Fruit fly (Drosophila melanogaster) whole organism, prepupa: Measurements from ENCODE around the gene BBS5.

Source experiments
- CG11902 ChIP-seq: fragments of 200-800 bp; sonication (Bioruptor generic); optimal IDR thresholded peaks from 3 replicates; lab custom pipeline; 2016; ENCODE audit warnings: missing biosample characterization, missing genetic modification characterization
- CG6276 ChIP-seq: fragments of 200-800 bp; sonication (Bioruptor generic); optimal IDR thresholded peaks from 2 replicates; lab custom pipeline; 2017; ENCODE audit warnings: missing biosample characterization, mild to moderate bottlenecking, missing genetic modification characterization
- CG8119 ChIP-seq: fragments of 200-800 bp; sonication (Bioruptor generic); IDR thresholded peaks from 3 replicates; pipeline ENCODE4 v1.3.6; 2022; ENCODE audit warnings: missing biosample characterization, missing genetic modification characterization
- Gug ChIP-seq: fragments of 200-800 bp; sonication (Bioruptor generic); IDR thresholded peaks from 2 replicates; pipeline ENCODE4 v1.3.6; 2022; ENCODE audit warnings: missing biosample characterization, missing genetic modification characterization
- Hr39 ChIP-seq: fragments of 200-800 bp; sonication (Bioruptor generic); optimal IDR thresholded peaks from 2 replicates; lab custom pipeline; 2016; ENCODE audit warnings: missing biosample characterization, missing genetic modification characterization
- Hr4 ChIP-seq: fragments of 200-800 bp; sonication (Bioruptor generic); optimal IDR thresholded peaks from 3 replicates; lab custom pipeline; 2016; ENCODE audit warnings: missing biosample characterization, missing genetic modification characterization
- Lpt ChIP-seq: fragments of 200-800 bp; sonication (Bioruptor generic); optimal IDR thresholded peaks from 3 replicates; lab custom pipeline; 2016; ENCODE audit warnings: missing biosample characterization, missing genetic modification characterization
- Smox ChIP-seq: fragments of 200-800 bp; sonication (Bioruptor generic); optimal IDR thresholded peaks from 3 replicates; lab custom pipeline; 2016; ENCODE audit warnings: missing biosample characterization, missing genetic modification characterization
- Sox102F ChIP-seq: fragments of 200-800 bp; sonication (Bioruptor generic); optimal IDR thresholded peaks from 2 replicates; lab custom pipeline; 2016; ENCODE audit warnings: missing biosample characterization, mild to moderate bottlenecking, missing genetic modification characterization
- Sox15 ChIP-seq: fragments of 200-800 bp; sonication (Bioruptor generic); optimal IDR thresholded peaks from 3 replicates; lab custom pipeline; 2016; ENCODE audit warnings: missing biosample characterization, missing genetic modification characterization
- cyc ChIP-seq: fragments of 200-800 bp; sonication (Bioruptor generic); optimal IDR thresholded peaks from 3 replicates; lab custom pipeline; 2016; ENCODE audit warnings: missing biosample characterization, missing genetic modification characterization

dm6 chr3R:4821098-4821605 is 5.0 kb downstream of the BBS5 start, which contains the start of gene CG14657:
- TF ChIP-seq Hr39 (GFP tag; lab: Kevin White, UChicago), result no peak
- no peak for TF ChIP-seq cyc
- no peak for TF ChIP-seq Smox (GFP tag; lab: Kevin White, UChicago)
- no peak for TF ChIP-seq CG6276 (GFP tag; lab: Kevin White, UChicago)
- TF ChIP-seq Sox15 (GFP tag; lab: Kevin White, UChicago), result no peak
- TF ChIP-seq Sox102F (GFP tag; lab: Kevin White, UChicago), result no peak
- TF ChIP-seq Lpt (GFP tag; lab: Kevin White, UChicago), result no peak
- TF ChIP-seq CG11902, result no peak
- no peak for TF ChIP-seq Hr4 (GFP tag; lab: Kevin White, UChicago)
- TF ChIP-seq Gug, result no peak
- no peak for TF ChIP-seq CG8119 (GFP tag; lab: Robert Waterston, UW)
